Worm (Caenorhabditis elegans) whole organism, young adult: ENCODE results near the gene tut-1.

ENCODE experiments used
- bed-2 ChIP-seq: fragments of 200-800 bp; sonication (Bioruptor generic); IDR thresholded peaks from 2 replicates; pipeline ENCODE4 v1.3.6; 2022; ENCODE audit warnings: missing genetic modification reagents, missing genetic modification characterization, missing compliant biosample characterization
- cebp-1 ChIP-seq, 2 experiments: fragments of 200-800 bp in 1 of 2; sonication (Bioruptor generic) in 1 of 2; sonication (generic microtip) in 1 of 2; IDR thresholded peaks in 1 of 2; optimal IDR thresholded peaks in 1 of 2; 2 replicates each; pipeline versions ENCODE4 v1.3.6 to Lab custom; 2017 to 2022; ENCODE audit warnings: missing compliant biosample characterization in 2 of 2, missing genetic modification characterization in 2 of 2, mild to moderate bottlenecking in 1 of 2, missing genetic modification reagents in 1 of 2, moderate library complexity in 1 of 2
- ceh-58 ChIP-seq: fragments of 200-800 bp; sonication (Bioruptor generic); IDR thresholded peaks from 2 replicates; pipeline ENCODE4 v1.3.6; 2022; ENCODE audit warnings: missing genetic modification characterization, missing compliant biosample characterization
- ets-4 ChIP-seq: fragments of 200-800 bp; sonication (Bioruptor generic); optimal IDR thresholded peaks from 2 replicates; lab custom pipeline; 2018; ENCODE audit warnings: mild to moderate bottlenecking, missing genetic modification characterization, missing compliant biosample characterization
- hrde-1 ChIP-seq: sonication (generic microtip); optimal IDR thresholded peaks from 2 replicates; lab custom pipeline; 2016; ENCODE audit warnings: missing genetic modification characterization, mild to moderate bottlenecking, missing compliant biosample characterization, moderate library complexity, missing genotype, missing genetic modification reagents, borderline replicate concordance
- mes-4 ChIP-seq: sonication (generic microtip); optimal IDR thresholded peaks from 2 replicates; lab custom pipeline; 2016; ENCODE audit warnings: missing genotype, missing genetic modification characterization, missing compliant biosample characterization
- nhr-80 ChIP-seq: sonication (generic microtip); optimal IDR thresholded peaks from 2 replicates; lab custom pipeline; 2016; ENCODE audit warnings: missing genetic modification characterization, missing compliant biosample characterization
- pha-4 ChIP-seq: fragments of 150-350 bp; sonication (generic microtip); optimal IDR thresholded peaks from 2 replicates; lab custom pipeline; 2014; ENCODE audit warnings: missing biosample characterization, missing genetic modification reagents, missing genetic modification characterization
- unc-62 ChIP-seq: fragments of 150-350 bp; optimal IDR thresholded peaks from 2 replicates; lab custom pipeline; 2014; ENCODE audit warnings: missing biosample characterization, missing genetic modification reagents, missing genetic modification characterization
- ztf-22 ChIP-seq: fragments of 200-800 bp; sonication (Bioruptor generic); optimal IDR thresholded peaks from 2 replicates; lab custom pipeline; 2018; ENCODE audit warnings: mild to moderate bottlenecking, missing genetic modification characterization, moderate library complexity, missing compliant biosample characterization

DNA sequence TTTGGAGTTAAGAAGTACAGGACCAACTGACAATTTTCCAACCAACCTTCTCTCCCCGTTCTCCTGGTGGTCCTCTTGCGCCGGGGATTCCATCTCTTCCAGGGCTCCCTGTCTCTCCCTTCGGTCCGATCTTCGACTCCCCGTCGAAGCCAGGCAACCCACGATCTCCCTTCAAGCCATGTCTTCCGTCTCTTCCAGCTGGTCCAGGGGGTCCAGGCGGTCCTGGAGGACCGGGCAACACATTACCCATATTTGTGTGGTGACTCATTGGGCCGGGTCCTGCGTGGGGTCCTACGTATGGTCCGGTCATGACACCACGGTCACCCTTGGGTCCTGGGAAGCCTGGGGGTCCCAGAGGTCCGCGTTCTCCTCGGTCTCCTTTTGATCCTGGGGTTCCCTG lies 19.5 kb upstream of the tut-1 start:
- TF ChIP-seq hrde-1 (tag; lab: Kevin White, UChicago) (no peak), ceh-58 (no peak), ets-4 (GFP tag; lab: Kevin White, UChicago) (no peak), bed-2 (GFP tag; lab: Robert Waterston, UW) (no peak), pha-4 (tag; lab: Kevin White, UChicago) (no peak), cebp-1 (GFP tag; IDR thresholded peaks at IDR 0.05; lab: Robert Waterston, UW) (no peak), cebp-1 (tag; optimal IDR thresholded peaks at IDR 0.05; lab: Kevin White, UChicago) (no peak), unc-62 (no peak), mes-4 (tag; lab: Kevin White, UChicago) (no peak), nhr-80 (tag; lab: Kevin White, UChicago) (no peak), ztf-22 (no peak)
